Worm (Caenorhabditis elegans) whole organism, L1 larva: ENCODE results near the gene rhr-2.

Source experiments
- C04F5.9 ChIP-seq: sonication (generic microtip); optimal IDR thresholded peaks from 2 replicates; lab custom pipeline; 2016; ENCODE audit warnings: missing genetic modification characterization, missing compliant biosample characterization
- C16A3.4 ChIP-seq: fragments of 150-350 bp; optimal IDR thresholded peaks from 2 replicates; lab custom pipeline; 2014; ENCODE audit warnings: missing biosample characterization, missing genetic modification characterization
- C34B4.2 ChIP-seq: sonication (generic microtip); optimal IDR thresholded peaks from 2 replicates; lab custom pipeline; 2017; ENCODE audit warnings: mild to moderate bottlenecking, missing genetic modification characterization, missing compliant biosample characterization
- F16B12.6 ChIP-seq: fragments of 150-350 bp; optimal IDR thresholded peaks from 2 replicates; lab custom pipeline; 2014; ENCODE audit warnings: missing biosample characterization, missing genetic modification characterization
- Y116A8C.19 ChIP-seq: sonication (generic microtip); optimal IDR thresholded peaks from 2 replicates; lab custom pipeline; 2016; ENCODE audit warnings: missing compliant biosample characterization, missing genetic modification characterization, borderline replicate concordance
- aha-1 ChIP-seq: fragments of 150-350 bp; optimal IDR thresholded peaks from 2 replicates; lab custom pipeline; 2014; ENCODE audit warnings: missing biosample characterization, missing genetic modification characterization
- alr-1 ChIP-seq: fragments of 200-800 bp; sonication (Bioruptor generic); optimal IDR thresholded peaks from 2 replicates; lab custom pipeline; 2018; ENCODE audit warnings: borderline replicate concordance, mild to moderate bottlenecking, missing genetic modification characterization, missing compliant biosample characterization
- blmp-1 ChIP-seq: fragments of 150-350 bp; optimal IDR thresholded peaks from 2 replicates; lab custom pipeline; 2014; ENCODE audit warnings: missing biosample characterization, missing genetic modification characterization
- ceh-63 ChIP-seq: fragments of 200-800 bp; sonication (Bioruptor generic); optimal IDR thresholded peaks from 2 replicates; lab custom pipeline; 2018; ENCODE audit warnings: mild to moderate bottlenecking, missing genetic modification characterization, missing compliant biosample characterization
- ceh-8 ChIP-seq: fragments of 200-800 bp; sonication (Bioruptor generic); optimal IDR thresholded peaks from 2 replicates; lab custom pipeline; 2018; ENCODE audit warnings: mild to moderate bottlenecking, missing genetic modification characterization, moderate library complexity, missing compliant biosample characterization
- ceh-82 ChIP-seq, 3 experiments: fragments of 150-350 bp in 1 of 3; sonication (generic microtip) in 2 of 3; optimal IDR thresholded peaks; 2 replicates each; lab custom pipeline; 2014 to 2017; ENCODE audit warnings: missing biosample characterization in 3 of 3, missing genetic modification characterization in 3 of 3
- ceh-88 ChIP-seq: fragments of 200-800 bp; sonication (Bioruptor generic); IDR thresholded peaks from 2 replicates; pipeline ENCODE4 v1.3.6; 2022; ENCODE audit warnings: missing genetic modification characterization, missing compliant biosample characterization
- ces-1 ChIP-seq: fragments of 150-350 bp; optimal IDR thresholded peaks from 2 replicates; lab custom pipeline; 2014; ENCODE audit warnings: missing biosample characterization, missing genetic modification reagents, missing genetic modification characterization
- dpl-1 ChIP-seq, 3 experiments: fragments of 150-350 bp in 2 of 3; sonication (generic microtip) in 1 of 3; optimal IDR thresholded peaks; 2 replicates each; lab custom pipeline; 2014 to 2017; ENCODE audit warnings: missing biosample characterization in 3 of 3, missing genetic modification characterization in 3 of 3, missing genetic modification reagents in 3 of 3
- dsc-1 ChIP-seq: sonication (generic microtip); optimal IDR thresholded peaks from 2 replicates; lab custom pipeline; 2016; ENCODE audit warnings: mild to moderate bottlenecking, missing genetic modification characterization, missing compliant biosample characterization
- efl-1 ChIP-seq, 4 experiments: fragments of 150-350 bp; optimal IDR thresholded peaks in 3 of 4; peaks in 1 of 4; 1 replicate in 1 of 4; 2 replicates in 3 of 4; lab custom pipeline; 2014; ENCODE audit warnings: missing biosample characterization in 2 of 4, missing genetic modification characterization in 2 of 4, missing genetic modification reagents in 2 of 4
- efl-3 ChIP-seq: fragments of 200-800 bp; sonication (Bioruptor generic); optimal IDR thresholded peaks from 2 replicates; lab custom pipeline; 2018; ENCODE audit warnings: mild to moderate bottlenecking, missing genetic modification characterization, missing compliant biosample characterization
- elt-2 ChIP-seq: sonication (generic microtip); optimal IDR thresholded peaks from 2 replicates; lab custom pipeline; 2016; ENCODE audit warnings: missing genetic modification characterization, mild to moderate bottlenecking, inconsistent platforms, missing compliant biosample characterization, missing genetic modification reagents
- elt-3 ChIP-seq, 6 experiments: fragments of 150-350 bp in 1 of 6; sonication (generic microtip); optimal IDR thresholded peaks; 2 replicates each; lab custom pipeline; 2017 to 2018; ENCODE audit warnings: missing biosample characterization in 6 of 6, missing genetic modification characterization in 6 of 6, inconsistent platforms in 1 of 6
- hpl-2 ChIP-seq: fragments of 150-350 bp; optimal IDR thresholded peaks from 2 replicates; lab custom pipeline; 2014; ENCODE audit warnings: missing biosample characterization, missing genetic modification reagents, missing genetic modification characterization
- irx-1 ChIP-seq: sonication (generic microtip); optimal IDR thresholded peaks from 2 replicates; lab custom pipeline; 2016; ENCODE audit warnings: missing genetic modification characterization, missing compliant biosample characterization
- lin-13 ChIP-seq: fragments of 150-350 bp; optimal IDR thresholded peaks from 2 replicates; lab custom pipeline; 2014; ENCODE audit warnings: missing biosample characterization, missing genetic modification reagents, missing genetic modification characterization
- lin-14 ChIP-seq: fragments of 200-800 bp; sonication (Bioruptor generic); optimal IDR thresholded peaks from 2 replicates; lab custom pipeline; 2018; ENCODE audit warnings: mild to moderate bottlenecking, missing genetic modification characterization, moderate library complexity, missing compliant biosample characterization
- lin-39 ChIP-seq: fragments of 150-350 bp; optimal IDR thresholded peaks from 2 replicates; lab custom pipeline; 2014; ENCODE audit warnings: missing biosample characterization, missing genetic modification reagents, missing genetic modification characterization
- lir-3 ChIP-seq: sonication (generic microtip); optimal IDR thresholded peaks from 2 replicates; lab custom pipeline; 2016; ENCODE audit warnings: mild to moderate bottlenecking, missing genetic modification characterization, moderate library complexity, missing compliant biosample characterization; ENCODE audit not compliant: poor library complexity
- lsy-2 ChIP-seq, 2 experiments: fragments of 150-350 bp; optimal IDR thresholded peaks; 2 replicates each; lab custom pipeline; 2014; ENCODE audit warnings: missing biosample characterization in 2 of 2, missing genetic modification characterization in 2 of 2
- mef-2 ChIP-seq: fragments of 150-350 bp; optimal IDR thresholded peaks from 2 replicates; lab custom pipeline; 2014; ENCODE audit warnings: missing biosample characterization, missing genetic modification characterization
- nhr-11 ChIP-seq: fragments of 150-350 bp; optimal IDR thresholded peaks from 2 replicates; lab custom pipeline; 2014; ENCODE audit warnings: missing biosample characterization, missing genetic modification characterization
- nhr-19 ChIP-seq: fragments of 200-800 bp; sonication (Bioruptor generic); conservative IDR thresholded peaks from 2 replicates; pipeline ENCODE4 v1.3.6; 2022; ENCODE audit warnings: missing genetic modification characterization, missing compliant biosample characterization
- nhr-20 ChIP-seq: sonication (generic microtip); optimal IDR thresholded peaks from 2 replicates; lab custom pipeline; 2016; ENCODE audit warnings: mild to moderate bottlenecking, missing genetic modification characterization, missing compliant biosample characterization
- nhr-71 ChIP-seq: sonication (generic microtip); optimal IDR thresholded peaks from 2 replicates; lab custom pipeline; 2016; ENCODE audit warnings: mild to moderate bottlenecking, missing genetic modification characterization, moderate library complexity, missing compliant biosample characterization
- nhr-76 ChIP-seq: sonication (generic microtip); optimal IDR thresholded peaks from 2 replicates; lab custom pipeline; 2017; ENCODE audit warnings: missing biosample characterization, missing genetic modification characterization
- nhr-77 ChIP-seq: fragments of 150-350 bp; optimal IDR thresholded peaks from 2 replicates; lab custom pipeline; 2014; ENCODE audit warnings: missing biosample characterization, missing genetic modification characterization
- nhr-84 ChIP-seq: sonication (generic microtip); optimal IDR thresholded peaks from 2 replicates; lab custom pipeline; 2017; ENCODE audit warnings: missing biosample characterization, missing genetic modification characterization
- nhr-90 ChIP-seq: sonication (generic microtip); optimal IDR thresholded peaks from 2 replicates; lab custom pipeline; 2016; ENCODE audit warnings: mild to moderate bottlenecking, missing genetic modification characterization, missing compliant biosample characterization; ENCODE audit not compliant: poor library complexity
- pag-3 ChIP-seq: sonication (generic microtip); optimal IDR thresholded peaks from 2 replicates; lab custom pipeline; 2017; ENCODE audit warnings: missing genetic modification characterization, mild to moderate bottlenecking, missing compliant biosample characterization, antibody characterized with exemption, borderline replicate concordance; ENCODE audit not compliant: insufficient read depth
- pax-3 ChIP-seq: fragments of 200-800 bp; sonication (Bioruptor generic); optimal IDR thresholded peaks from 2 replicates; lab custom pipeline; 2018; ENCODE audit warnings: mild to moderate bottlenecking, missing genetic modification characterization, moderate library complexity, missing compliant biosample characterization
- rnt-1 ChIP-seq: sonication (generic microtip); optimal IDR thresholded peaks from 2 replicates; lab custom pipeline; 2016; ENCODE audit warnings: mild to moderate bottlenecking, missing genetic modification characterization, moderate library complexity, missing compliant biosample characterization
- skn-1 ChIP-seq: fragments of 150-350 bp; optimal IDR thresholded peaks from 2 replicates; lab custom pipeline; 2014; ENCODE audit warnings: missing biosample characterization, missing genetic modification characterization
- sup-37 ChIP-seq: fragments of 200-800 bp; sonication (Bioruptor generic); optimal IDR thresholded peaks from 2 replicates; lab custom pipeline; 2018; ENCODE audit warnings: mild to moderate bottlenecking, missing genetic modification characterization, missing compliant biosample characterization
- tlp-1 ChIP-seq: fragments of 150-350 bp; optimal IDR thresholded peaks from 2 replicates; lab custom pipeline; 2014; ENCODE audit warnings: missing biosample characterization, missing genetic modification characterization
- unc-130 ChIP-seq: fragments of 150-350 bp; optimal IDR thresholded peaks from 2 replicates; lab custom pipeline; 2017; ENCODE audit warnings: missing biosample characterization, missing genetic modification characterization, inconsistent platforms
- unc-86 ChIP-seq: sonication (generic microtip); optimal IDR thresholded peaks from 2 replicates; lab custom pipeline; 2016; ENCODE audit warnings: missing genetic modification characterization, missing compliant biosample characterization
- unc-98 ChIP-seq: fragments of 200-800 bp; sonication (Bioruptor generic); IDR thresholded peaks from 2 replicates; pipeline ENCODE4 v1.3.6; 2022; ENCODE audit warnings: missing genetic modification characterization, missing compliant biosample characterization
- zag-1 ChIP-seq: fragments of 150-350 bp; optimal IDR thresholded peaks from 2 replicates; lab custom pipeline; 2014; ENCODE audit warnings: missing biosample characterization, missing genetic modification characterization
- zip-4 ChIP-seq: fragments of 200-800 bp; sonication (Bioruptor generic); optimal IDR thresholded peaks from 2 replicates; lab custom pipeline; 2018; ENCODE audit warnings: mild to moderate bottlenecking, missing genetic modification characterization, moderate library complexity, missing compliant biosample characterization
- ztf-11 ChIP-seq, 2 experiments: sonication (generic microtip); optimal IDR thresholded peaks; 2 replicates each; lab custom pipeline; 2016 to 2017; ENCODE audit warnings: missing genetic modification characterization in 2 of 2, missing biosample characterization in 1 of 2, missing compliant biosample characterization in 1 of 2

Gene rhr-2

DNA sequence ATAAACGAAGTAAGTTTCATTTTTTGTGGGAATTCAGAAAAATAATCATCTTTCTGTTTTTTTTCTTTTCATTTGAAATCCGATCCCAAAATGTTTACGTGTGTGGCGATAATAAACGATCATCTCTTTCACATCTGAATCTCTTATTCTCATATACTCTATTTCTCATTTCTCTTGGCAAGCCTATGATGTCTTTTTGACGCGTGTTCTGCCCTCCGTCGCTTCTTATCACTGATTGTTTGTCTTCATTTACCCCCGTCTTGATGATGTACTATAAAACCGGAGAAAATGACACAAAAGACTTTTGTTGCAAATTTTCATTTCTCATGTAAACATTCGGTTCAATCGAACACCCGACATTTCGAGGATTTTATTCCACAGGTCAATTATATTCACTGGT is 47.9 kb upstream of the rhr-2 start (continued):
- TF ChIP-seq pag-3 (tag; lab: Kevin White, UChicago) = peak; percentile 92
- TF ChIP-seq zag-1 (tag; lab: Kevin White, UChicago) = no peak
- TF ChIP-seq sup-37 (GFP tag; lab: Kevin White, UChicago) = no peak
- no peak for TF ChIP-seq unc-98 (GFP tag; lab: Robert Waterston, UW)
- no peak for TF ChIP-seq rnt-1 (tag; lab: Kevin White, UChicago)
- TF ChIP-seq lin-14 (GFP tag; lab: Kevin White, UChicago) = peak; percentile 81
- no peak for TF ChIP-seq lin-13 (GFP tag; lab: Kevin White, UChicago)
- no peak for TF ChIP-seq zip-4
- TF ChIP-seq dpl-1 (GFP tag; optimal IDR thresholded peaks at IDR 0.05; lab: Kevin White, UChicago) = no peak
- TF ChIP-seq nhr-71 (tag; lab: Kevin White, UChicago) = peak; percentile 48
- peak in 5 of 6 experiments; percentile 5 to 57 (median 11) for TF ChIP-seq elt-3 (tag; optimal IDR thresholded peaks at IDR 0.05; lab: Kevin White, UChicago)
- no peak for TF ChIP-seq Y116A8C.19
- no peak for TF ChIP-seq ces-1 (GFP tag; lab: Kevin White, UChicago)
- TF ChIP-seq unc-86 (tag; lab: Kevin White, UChicago) = no peak
- TF ChIP-seq nhr-20 (tag; lab: Kevin White, UChicago) = peak; percentile 54
- TF ChIP-seq blmp-1 (tag; lab: Kevin White, UChicago) = peak; percentile 69
- TF ChIP-seq pax-3 (tag; lab: Kevin White, UChicago) = no peak
- no peak for TF ChIP-seq ceh-63 (GFP tag; lab: Kevin White, UChicago)
- TF ChIP-seq ceh-8 = no peak
- no peak for TF ChIP-seq lin-39 (tag; lab: Kevin White, UChicago)
- TF ChIP-seq nhr-77 (tag; lab: Kevin White, UChicago) = no peak
- no peak for TF ChIP-seq aha-1
- no peak for TF ChIP-seq F16B12.6 (tag; lab: Kevin White, UChicago)
- TF ChIP-seq efl-1 (optimal IDR thresholded peaks at IDR 0.05; lab: Kevin White, UChicago) = no peak
- no peak for TF ChIP-seq efl-1 (GFP tag; optimal IDR thresholded peaks at IDR 0.05 in 1 of 2; lab: Kevin White, UChicago)
- TF ChIP-seq C16A3.4 (tag; lab: Kevin White, UChicago) = no peak
- no peak for TF ChIP-seq C04F5.9
- TF ChIP-seq, all 84 proteins: peak for 13

DNA sequence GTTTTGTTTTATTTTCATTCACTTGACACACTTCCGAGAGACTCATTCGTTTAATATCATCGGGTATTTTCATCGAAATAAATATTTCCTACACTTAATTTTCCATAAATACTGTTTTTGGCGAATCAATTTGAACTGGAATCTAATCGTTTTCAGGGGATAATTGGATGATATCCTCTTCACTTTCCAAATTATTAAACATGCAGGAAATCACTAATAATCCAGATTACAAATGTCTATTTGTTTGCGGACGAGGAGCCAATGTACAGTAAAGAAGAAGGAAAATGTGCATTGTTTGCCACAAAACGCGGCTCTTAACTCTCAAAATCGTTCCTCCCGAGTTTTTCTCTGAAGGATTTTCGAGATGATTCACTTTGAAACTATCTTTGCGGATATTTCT is 46.6 kb upstream of the rhr-2 start, which contains the start of gene F55A11.6:
TSS of gene F55A11.6 (plus strand) at position 301 of the 400 bp plus-strand sequence.
- TF ChIP-seq nhr-11 (tag; lab: Kevin White, UChicago) = no peak
- TF ChIP-seq efl-3 = no peak
- TF ChIP-seq ztf-11 (tag; optimal IDR thresholded peaks at IDR 0.05; lab: Kevin White, UChicago) = no peak
- no peak for TF ChIP-seq nhr-84 (tag; lab: Kevin White, UChicago)
- no peak for TF ChIP-seq ceh-88 (GFP tag; lab: Robert Waterston, UW)
- no peak for TF ChIP-seq C34B4.2 (tag; lab: Kevin White, UChicago)
- TF ChIP-seq mef-2 (tag; lab: Kevin White, UChicago) = no peak
- TF ChIP-seq irx-1 = no peak
- TF ChIP-seq dsc-1 (tag; lab: Kevin White, UChicago) = no peak
- no peak for TF ChIP-seq hpl-2
- no peak for TF ChIP-seq nhr-76 (tag; lab: Kevin White, UChicago)
- no peak for TF ChIP-seq zip-4
- no peak for TF ChIP-seq ceh-82 (tag; optimal IDR thresholded peaks at IDR 0.05; lab: Kevin White, UChicago)
- TF ChIP-seq, all 84 proteins: peak for 0

DNA sequence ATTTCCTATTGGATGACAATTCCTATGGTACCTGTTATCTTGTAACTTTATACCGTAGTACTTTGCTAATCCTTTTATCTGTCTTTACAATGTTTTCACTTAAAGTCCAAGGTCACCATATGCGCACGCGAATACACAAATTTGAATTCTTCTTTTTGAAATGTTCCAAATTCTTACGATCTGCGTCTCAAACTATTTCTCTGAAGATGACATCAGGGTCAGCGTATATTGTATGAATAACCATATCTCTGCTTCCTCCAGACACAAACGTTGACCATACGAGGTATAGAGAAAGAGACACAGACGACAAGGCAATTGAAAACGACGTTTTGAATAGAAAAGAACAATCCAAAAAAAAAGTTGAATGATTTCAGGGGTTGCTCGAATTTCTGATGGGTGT is 44.0 kb upstream of the rhr-2 start:
- TF ChIP-seq irx-1 = no peak
- TF ChIP-seq tlp-1 (tag; lab: Kevin White, UChicago) = no peak
- no peak for TF ChIP-seq ceh-88 (GFP tag; lab: Robert Waterston, UW)
- no peak for TF ChIP-seq sup-37 (GFP tag; lab: Kevin White, UChicago)
- TF ChIP-seq nhr-90 (tag; lab: Kevin White, UChicago) = no peak
- no peak for TF ChIP-seq nhr-11 (tag; lab: Kevin White, UChicago)
- no peak for TF ChIP-seq lir-3 (tag; lab: Kevin White, UChicago)
- no peak for TF ChIP-seq nhr-19
- TF ChIP-seq lsy-2 (tag; optimal IDR thresholded peaks at IDR 0.05; lab: Kevin White, UChicago) = peak in 1 of 2 experiments; percentile 40
- TF ChIP-seq efl-1 (optimal IDR thresholded peaks at IDR 0.05; lab: Kevin White, UChicago) = no peak
- TF ChIP-seq efl-1 (GFP tag; optimal IDR thresholded peaks at IDR 0.05 in 1 of 2; lab: Kevin White, UChicago) = no peak
- TF ChIP-seq elt-2 (tag; lab: Kevin White, UChicago) = no peak
- TF ChIP-seq lin-39 (tag; lab: Kevin White, UChicago) = no peak
- TF ChIP-seq alr-1 = no peak
- no peak for TF ChIP-seq unc-130 (tag; lab: Kevin White, UChicago)
- no peak for TF ChIP-seq skn-1 (tag; lab: Kevin White, UChicago)
- TF ChIP-seq nhr-76 (tag; lab: Kevin White, UChicago) = no peak
- TF ChIP-seq unc-86 (tag; lab: Kevin White, UChicago) = no peak
- TF ChIP-seq C34B4.2 (tag; lab: Kevin White, UChicago) = no peak
- peak; percentile 45 for TF ChIP-seq lin-14 (GFP tag; lab: Kevin White, UChicago)
- peak; percentile 54 for TF ChIP-seq blmp-1 (tag; lab: Kevin White, UChicago)
